Worm (Caenorhabditis elegans) whole organism, young adult: Measurements from ENCODE around the gene cpna-4.

Experiments used
- hrde-1 ChIP-seq: sonication (generic microtip); optimal IDR thresholded peaks from 2 replicates; lab custom pipeline; 2016; ENCODE audit warnings: missing genetic modification characterization, mild to moderate bottlenecking, missing compliant biosample characterization, moderate library complexity, missing genotype, missing genetic modification reagents, borderline replicate concordance
- madf-3 ChIP-seq: fragments of 200-800 bp; sonication (Bioruptor generic); IDR thresholded peaks from 2 replicates; pipeline ENCODE4 v1.3.6; 2022; ENCODE audit warnings: missing genetic modification reagents, missing genetic modification characterization, missing compliant biosample characterization

The cpna-4 gene

ce11 chrIV:15402565-15402964 lies 41.2 kb downstream of the cpna-4 start (continued):
- TF ChIP-seq madf-3 (GFP tag; lab: Robert Waterston, UW) (0 out of 2 replicates have a peak, but pooled peaks have one; percentile 34), hrde-1 (tag; lab: Kevin White, UChicago) (no peak)
